Worm (Caenorhabditis elegans): Measurements from ENCODE around the gene pfk-1.2.

Gene pfk-1.2

ce11 chrV:9545238-9545709, 13.7 kb downstream of the pfk-1.2 start, which contains the start of the genes his-35 and his-41 (continued):
- TF ChIP-seq F55B11.4 (tag; optimal IDR thresholded peaks at IDR 0.05; ENCODE audit: borderline replicate concordance, insufficient read depth), result no peak
- TF ChIP-seq Y53F4B.3 (GFP tag; IDR thresholded peaks at IDR 0.05), result no peak
- TF ChIP-seq lag-1 (GFP tag; IDR thresholded peaks at IDR 0.05), result no peak
- TF ChIP-seq D2030.7 (GFP tag; IDR thresholded peaks at IDR 0.05), result no peak
- TF ChIP-seq B0261.1 (tag; optimal IDR thresholded peaks at IDR 0.05), result no peak
- TF ChIP-seq snpc-3.4 (tag; optimal IDR thresholded peaks at IDR 0.05), result no peak
- TF ChIP-seq nfya-1 (tag; optimal IDR thresholded peaks at IDR 0.05; ENCODE audit: borderline replicate concordance, insufficient read depth), result no peak
- no peak for TF ChIP-seq rpc-1 (optimal IDR thresholded peaks at IDR 0.05)
- TF ChIP-seq rpc-1 (tag; optimal IDR thresholded peaks at IDR 0.05), result no peak
- TF ChIP-seq madf-6 (GFP tag; IDR thresholded peaks at IDR 0.05), result no peak
- TF ChIP-seq repo-1 (tag; optimal IDR thresholded peaks at IDR 0.05), result no peak
- TF ChIP-seq nhr-120 (GFP tag; IDR thresholded peaks at IDR 0.05), result no peak
- no peak for TF ChIP-seq lin-54 (GFP tag; optimal IDR thresholded peaks at IDR 0.05)
- TF ChIP-seq hmg-1.2 (GFP tag; IDR thresholded peaks at IDR 0.05), result no peak
- TF ChIP-seq dpff-1 (tag; optimal IDR thresholded peaks at IDR 0.05), result no peak
- no peak for TF ChIP-seq unc-130 (GFP tag; optimal IDR thresholded peaks at IDR 0.05)
- TF ChIP-seq ztf-6 (GFP tag; IDR thresholded peaks at IDR 0.05), result no peak
- no peak for TF ChIP-seq athp-1 (tag; optimal IDR thresholded peaks at IDR 0.05)
- TF ChIP-seq Y95B8A.8 (GFP tag; IDR thresholded peaks at IDR 0.05), result no peak
- no peak for TF ChIP-seq atf-7 (tag; optimal IDR thresholded peaks at IDR 0.05)
- TF ChIP-seq bed-2 (GFP tag; IDR thresholded peaks at IDR 0.05), result no peak
- peak; percentile 32 for TF ChIP-seq nhr-80 (tag; optimal IDR thresholded peaks at IDR 0.05)
- no peak for TF ChIP-seq lin-35 (GFP tag; optimal IDR thresholded peaks at IDR 0.05)
- no peak for TF ChIP-seq sea-2 (GFP tag; IDR thresholded peaks at IDR 0.05)
- no peak for TF ChIP-seq rec-8 (tag; optimal IDR thresholded peaks at IDR 0.05)
- TF ChIP-seq T26A5.8 (tag; optimal IDR thresholded peaks at IDR 0.05), result no peak
- no peak for TF ChIP-seq pbrm-1 (GFP tag; IDR thresholded peaks at IDR 0.05)
- no peak for TF ChIP-seq aptf-3 (GFP tag; IDR thresholded peaks at IDR 0.05)
- no peak for TF ChIP-seq F57A8.1 (GFP tag; optimal IDR thresholded peaks at IDR 0.05)
- peak; percentile 66 for TF ChIP-seq mcd-1 (GFP tag; IDR thresholded peaks at IDR 0.05)
- TF ChIP-seq T07F8.4 (tag; optimal IDR thresholded peaks at IDR 0.05), result no peak
- TF ChIP-seq fkh-3 (tag; optimal IDR thresholded peaks at IDR 0.05), result no peak
- TF ChIP-seq ztf-25 (GFP tag; IDR thresholded peaks at IDR 0.05), result no peak
- TF ChIP-seq nhr-90 (tag; optimal IDR thresholded peaks at IDR 0.05), result no peak
- no peak for TF ChIP-seq lin-26 (GFP tag; IDR thresholded peaks at IDR 0.05)
- TF ChIP-seq ZK185.1 (tag; optimal IDR thresholded peaks at IDR 0.05; ENCODE audit: poor library complexity, severe bottlenecking), result peak; percentile 22
- peak; percentile 7 for TF ChIP-seq F52B5.7 (tag; optimal IDR thresholded peaks at IDR 0.05)
- TF ChIP-seq ceh-79 (tag; optimal IDR thresholded peaks at IDR 0.05), result no peak
- no peak for TF ChIP-seq ztf-28 (GFP tag; IDR thresholded peaks at IDR 0.05)
- TF ChIP-seq let-526 (GFP tag; IDR thresholded peaks at IDR 0.05), result 0 out of 2 replicates have a peak, but pooled peaks have one; percentile 34
- TF ChIP-seq lsl-1 (GFP tag; optimal IDR thresholded peaks at IDR 0.05), result no peak
- TF ChIP-seq ztf-26 (tag; optimal IDR thresholded peaks at IDR 0.05), result peak; percentile 10
- TF ChIP-seq F39B2.1 (GFP tag; IDR thresholded peaks at IDR 0.05), result peak; percentile 12; the same call in 1 of the 2 replicates
- TF ChIP-seq C06A6.2 (GFP tag; conservative IDR thresholded peaks at IDR 0.05), result 0 out of 2 replicates have a peak, but pooled peaks have one; percentile 30
- TF ChIP-seq hlh-12 (tag; optimal IDR thresholded peaks at IDR 0.05), result no peak
- peak; percentile 63 for TF ChIP-seq lin-40 (tag; optimal IDR thresholded peaks at IDR 0.05)
- TF ChIP-seq attf-3 (GFP tag; conservative IDR thresholded peaks at IDR 0.05), result no peak
- peak; percentile 75 for TF ChIP-seq zfh-2 (GFP tag; conservative IDR thresholded peaks at IDR 0.05)
- no peak for TF ChIP-seq hsf-1 (GFP tag; IDR thresholded peaks at IDR 0.05)
- no peak for TF ChIP-seq Y67H2A.10 (GFP tag; conservative IDR thresholded peaks at IDR 0.05)
